Worm (Caenorhabditis elegans) whole organism, early embryonic: ENCODE results near the gene ins-19.

Experiments
- B0310.2 ChIP-seq: sonication (generic microtip); optimal IDR thresholded peaks from 2 replicates; lab custom pipeline; 2016; ENCODE audit warnings: mild to moderate bottlenecking, missing genetic modification characterization, missing compliant biosample characterization
- F13C5.2 ChIP-seq: sonication (generic microtip); optimal IDR thresholded peaks from 2 replicates; lab custom pipeline; 2017; ENCODE audit warnings: mild to moderate bottlenecking, missing genetic modification characterization, inconsistent platforms, missing compliant biosample characterization
- ama-1 ChIP-seq: fragments of 150-350 bp; optimal IDR thresholded peaks from 2 replicates; lab custom pipeline; 2014
- ceh-13 ChIP-seq: fragments of 200-800 bp; sonication (Bioruptor generic); optimal IDR thresholded peaks from 2 replicates; lab custom pipeline; 2018; ENCODE audit warnings: mild to moderate bottlenecking, missing genetic modification characterization, missing compliant biosample characterization
- ceh-36 ChIP-seq: sonication (generic microtip); optimal IDR thresholded peaks from 2 replicates; lab custom pipeline; 2016; ENCODE audit warnings: missing genetic modification characterization, inconsistent platforms, missing compliant biosample characterization
- ets-7 ChIP-seq: sonication (generic microtip); optimal IDR thresholded peaks from 2 replicates; lab custom pipeline; 2016; ENCODE audit warnings: missing genotype, missing genetic modification characterization, missing compliant biosample characterization
- flt-1 ChIP-seq: fragments of 200-800 bp; sonication (Bioruptor generic); IDR thresholded peaks from 2 replicates; pipeline ENCODE4 v1.3.6; 2022; ENCODE audit warnings: missing genetic modification characterization, missing compliant biosample characterization
- hmg-4 ChIP-seq: fragments of 200-800 bp; sonication (Bioruptor generic); optimal IDR thresholded peaks from 2 replicates; lab custom pipeline; 2018; ENCODE audit warnings: mild to moderate bottlenecking, missing genetic modification characterization, missing compliant biosample characterization
- hnd-1 ChIP-seq: sonication (generic microtip); optimal IDR thresholded peaks from 2 replicates; lab custom pipeline; 2016; ENCODE audit warnings: missing genetic modification characterization, missing compliant biosample characterization
- pes-1 ChIP-seq: fragments of 200-800 bp; sonication (Bioruptor generic); IDR thresholded peaks from 2 replicates; pipeline ENCODE4 v1.3.6; 2022; ENCODE audit warnings: missing genetic modification reagents, missing genetic modification characterization, missing compliant biosample characterization
- scrt-1 ChIP-seq: fragments of 200-800 bp; sonication (Bioruptor generic); IDR thresholded peaks from 2 replicates; pipeline ENCODE4 v1.3.6; 2022; ENCODE audit warnings: missing genetic modification characterization, missing compliant biosample characterization
- tbx-11 ChIP-seq: fragments of 200-800 bp; sonication (Bioruptor generic); IDR thresholded peaks from 2 replicates; pipeline ENCODE4 v1.3.6; 2022; ENCODE audit warnings: missing genetic modification characterization, missing compliant biosample characterization
- tbx-37 ChIP-seq: fragments of 200-800 bp; sonication (Bioruptor generic); conservative IDR thresholded peaks from 2 replicates; pipeline ENCODE4 v1.3.6; 2022; ENCODE audit warnings: missing genetic modification reagents, missing genetic modification characterization, missing compliant biosample characterization
- tra-4 ChIP-seq: sonication (generic microtip); optimal IDR thresholded peaks from 2 replicates; lab custom pipeline; 2017; ENCODE audit warnings: missing genetic modification characterization, missing compliant biosample characterization

- TF ChIP-seq B0310.2 (tag; lab: Kevin White, UChicago), result no peak
- no peak for TF ChIP-seq ama-1 (lab: Kevin White, UChicago)
- no peak for TF ChIP-seq F13C5.2 (tag; lab: Kevin White, UChicago)
- TF ChIP-seq hmg-4, result no peak
- no peak for TF ChIP-seq tbx-11 (GFP tag; lab: Robert Waterston, UW)
- no peak for TF ChIP-seq ceh-36
- TF ChIP-seq ets-7 (tag; lab: Kevin White, UChicago), result no peak
- TF ChIP-seq ceh-13, result no peak
- TF ChIP-seq tra-4 (tag; lab: Kevin White, UChicago), result no peak
- no peak for TF ChIP-seq flt-1 (GFP tag; lab: Robert Waterston, UW)
- no peak for TF ChIP-seq tbx-37 (GFP tag; lab: Robert Waterston, UW)
- no peak for TF ChIP-seq hnd-1 (tag; lab: Kevin White, UChicago)
- no peak for TF ChIP-seq pes-1 (GFP tag; lab: Robert Waterston, UW)
- TF ChIP-seq scrt-1 (GFP tag; lab: Robert Waterston, UW), result no peak
These were observed 25.7 kb downstream of the ins-19 start, which contains the start of gene srg-24 for ce11 chrII:3100546-3100945.
